Fruit fly (Drosophila melanogaster): ENCODE measurements around the gene CG42371.

The CG42371 gene

dm6 chr2L:2193357-2193780 lies 23.7 kb downstream of the CG42371 start (continued):
- TF ChIP-seq CG6654 (GFP tag; optimal IDR thresholded peaks at IDR 0.05) (no peak), Max (GFP tag; optimal IDR thresholded peaks at IDR 0.05) (no peak), CG8478 (optimal IDR thresholded peaks at IDR 0.05) (peak; percentile 90), Hmr (GFP tag; optimal IDR thresholded peaks at IDR 0.05) (peak; percentile 97), CG8765 (GFP tag; IDR thresholded peaks at IDR 0.05) (no peak), CG14050 (GFP tag; IDR thresholded peaks at IDR 0.05) (no peak), Oaz (GFP tag; IDR thresholded peaks at IDR 0.05) (no peak), Drgx (GFP tag; IDR thresholded peaks at IDR 0.05) (no peak), MTF-1 (GFP tag; optimal IDR thresholded peaks at IDR 0.05; ENCODE audit: borderline replicate concordance) (peak; percentile 55), CG10147 (GFP tag; optimal IDR thresholded peaks at IDR 0.05) (no peak), hkb (optimal IDR thresholded peaks at IDR 0.05) (peak; percentile 79), hkb (GFP tag; IDR thresholded peaks at IDR 0.05) (no peak), crp (GFP tag; optimal IDR thresholded peaks at IDR 0.05) (no peak), gfzf (GFP tag; optimal IDR thresholded peaks at IDR 0.05) (peak; percentile 57), HLH54F (GFP tag; optimal IDR thresholded peaks at IDR 0.05) (no peak), Doc2 (GFP tag; IDR thresholded peaks at IDR 0.05) (no peak), Med (GFP tag) (peak; percentile 88), CG33213 (GFP tag; optimal IDR thresholded peaks at IDR 0.05) (peak; percentile 96), HLHmδ (GFP tag; optimal IDR thresholded peaks at IDR 0.05) (no peak), HLH4C (GFP tag; IDR thresholded peaks at IDR 0.05; ENCODE audit: partially characterized antibody) (no peak), inv (GFP tag; IDR thresholded peaks at IDR 0.05; ENCODE audit: partially characterized antibody) (no peak), mld (GFP tag; IDR thresholded peaks at IDR 0.05; ENCODE audit: partially characterized antibody) (no peak), sna (GFP tag; IDR thresholded peaks at IDR 0.05; ENCODE audit: partially characterized antibody) (no peak), pzg (GFP tag; optimal IDR thresholded peaks at IDR 0.05) (peak; percentile 79), Hr3 (GFP tag; optimal IDR thresholded peaks at IDR 0.05) (no peak), Gsc (GFP tag; IDR thresholded peaks at IDR 0.05) (no peak), jing (GFP tag; optimal IDR thresholded peaks at IDR 0.05) (no peak), hb (GFP tag; IDR thresholded peaks at IDR 0.05; ENCODE audit: partially characterized antibody) (no peak), abd-A (tag; optimal IDR thresholded peaks at IDR 0.05) (peak; percentile 98), CG13287 (GFP tag; IDR thresholded peaks at IDR 0.05; ENCODE audit: partially characterized antibody) (no peak), ttk (GFP tag; IDR thresholded peaks at IDR 0.05) (no peak), Bteb2 (GFP tag; optimal IDR thresholded peaks at IDR 0.05) (no peak), disco-r (GFP tag; optimal IDR thresholded peaks at IDR 0.05) (peak; percentile 15), insv (GFP tag; optimal IDR thresholded peaks at IDR 0.05) (no peak), CG18599 (GFP tag; optimal IDR thresholded peaks at IDR 0.05) (peak; percentile 53), CG13424 (tag; optimal IDR thresholded peaks at IDR 0.05) (peak; percentile 5), Xrp1 (GFP tag; IDR thresholded peaks at IDR 0.05) (no peak), nerfin-2 (GFP tag; IDR thresholded peaks at IDR 0.05; ENCODE audit: partially characterized antibody) (no peak), cato (GFP tag; optimal IDR thresholded peaks at IDR 0.05; ENCODE audit: borderline replicate concordance) (no peak), bbx (GFP tag; IDR thresholded peaks at IDR 0.05; ENCODE audit: partially characterized antibody) (no peak), CG10565 (GFP tag; optimal IDR thresholded peaks at IDR 0.05) (no peak), ham (GFP tag; IDR thresholded peaks at IDR 0.05) (no peak), ara (GFP tag; IDR thresholded peaks at IDR 0.05) (no peak), CG7963 (GFP tag; IDR thresholded peaks at IDR 0.05; ENCODE audit: partially characterized antibody) (no peak), CG9817 (tag; optimal IDR thresholded peaks at IDR 0.05) (peak; percentile 11), z (GFP tag; IDR thresholded peaks at IDR 0.05) (no peak), lbe (GFP tag; optimal IDR thresholded peaks at IDR 0.05) (peak; percentile 30), CG12071 (GFP tag; optimal IDR thresholded peaks at IDR 0.05) (peak; percentile 78), Six4 (GFP tag; optimal IDR thresholded peaks at IDR 0.05) (no peak), CG9437 (GFP tag; optimal IDR thresholded peaks at IDR 0.05) (no peak), CG12219 (GFP tag; optimal IDR thresholded peaks at IDR 0.05) (peak; percentile 25)

All from whole organism, embryonic.